Worm (Caenorhabditis elegans) whole organism, L4/young adult: ENCODE results near the gene T02B11.8.

ENCODE experiments used
- dao-5 ChIP-seq: sonication (generic microtip); optimal IDR thresholded peaks from 2 replicates; lab custom pipeline; 2016; ENCODE audit warnings: missing genotype, missing genetic modification characterization, moderate library complexity, missing compliant biosample characterization
- him-1 ChIP-seq: sonication (generic microtip); optimal IDR thresholded peaks from 2 replicates; lab custom pipeline; 2016; ENCODE audit warnings: missing genotype, missing genetic modification reagents, missing genetic modification characterization, missing compliant biosample characterization

DNA sequence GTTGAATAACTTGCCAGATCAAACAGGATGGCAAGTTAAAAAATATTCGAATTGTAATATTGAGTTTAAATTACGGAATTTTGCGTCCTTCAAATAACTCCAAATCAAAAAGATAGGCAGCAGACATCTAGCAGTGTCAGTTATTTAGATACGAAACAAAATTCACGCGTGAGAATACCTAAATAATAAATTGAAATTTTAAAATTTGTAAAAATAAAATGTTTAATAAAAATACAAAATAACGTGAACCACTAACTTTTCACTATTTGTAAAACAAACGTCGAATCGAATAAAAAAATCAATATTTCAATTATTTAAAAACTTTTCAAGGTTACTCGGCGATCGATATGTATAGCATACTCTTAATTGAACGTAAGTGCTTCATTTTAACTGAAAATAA lies 2.5 kb downstream of the T02B11.8 start, which contains the start of gene T02B11.9:
- no peak for TF ChIP-seq him-1 (tag; lab: Kevin White, UChicago)
- no peak for TF ChIP-seq dao-5
